Worm (Caenorhabditis elegans) whole organism, L4 larva: ENCODE results near the gene F11G11.13.

Source experiments
- D1046.2 ChIP-seq: fragments of 200-800 bp; sonication (Bioruptor generic); IDR thresholded peaks from 2 replicates; pipeline ENCODE4 v1.3.6; 2022; ENCODE audit warnings: missing genetic modification characterization, missing compliant biosample characterization
- F10B5.3 ChIP-seq: sonication (generic microtip); optimal IDR thresholded peaks from 2 replicates; lab custom pipeline; 2016; ENCODE audit warnings: mild to moderate bottlenecking, missing genetic modification characterization, missing compliant biosample characterization
- F44E2.7 ChIP-seq: fragments of 200-800 bp; sonication (Bioruptor generic); IDR thresholded peaks from 2 replicates; pipeline ENCODE4 v2.1.2; 2022; ENCODE audit warnings: missing genetic modification characterization, missing compliant biosample characterization
- F49E8.2 ChIP-seq: sonication (generic microtip); optimal IDR thresholded peaks from 2 replicates; lab custom pipeline; 2016; ENCODE audit warnings: missing compliant biosample characterization, mild to moderate bottlenecking, missing genetic modification characterization, borderline replicate concordance
- Y105C5A.15 ChIP-seq: fragments of 200-800 bp; sonication (Bioruptor generic); IDR thresholded peaks from 2 replicates; pipeline ENCODE4 v1.3.6; 2022; ENCODE audit warnings: missing genetic modification characterization, missing compliant biosample characterization
- Y48G9A.11 ChIP-seq: fragments of 200-800 bp; sonication (Bioruptor generic); IDR thresholded peaks from 2 replicates; pipeline ENCODE4 v1.3.6; 2022; ENCODE audit warnings: missing genetic modification reagents, missing genetic modification characterization, missing compliant biosample characterization
- ZK337.2 ChIP-seq: fragments of 200-800 bp; sonication (Bioruptor generic); IDR thresholded peaks from 2 replicates; pipeline ENCODE4 v1.3.6; 2022; ENCODE audit warnings: missing genetic modification reagents, missing genetic modification characterization, missing compliant biosample characterization
- ZK546.5 ChIP-seq, 2 experiments: sonication (generic microtip); optimal IDR thresholded peaks; 2 replicates each; lab custom pipeline; 2017; ENCODE audit warnings: missing biosample characterization in 2 of 2, missing genetic modification characterization in 2 of 2
- aly-2 ChIP-seq: sonication (generic microtip); optimal IDR thresholded peaks from 2 replicates; lab custom pipeline; 2018; ENCODE audit warnings: missing biosample characterization, missing genetic modification characterization
- ama-1 ChIP-seq: fragments of 150-350 bp; optimal IDR thresholded peaks from 2 replicates; lab custom pipeline; 2014; ENCODE audit warnings: inconsistent platforms, mixed read lengths
- ceh-28 ChIP-seq: fragments of 150-350 bp; optimal IDR thresholded peaks from 2 replicates; lab custom pipeline; 2014; ENCODE audit warnings: missing biosample characterization, missing genetic modification reagents, missing genetic modification characterization
- ceh-32 ChIP-seq: sonication (generic microtip); optimal IDR thresholded peaks from 2 replicates; lab custom pipeline; 2016; ENCODE audit warnings: mild to moderate bottlenecking, missing genetic modification characterization, missing compliant biosample characterization; ENCODE audit not compliant: poor library complexity
- ceh-44 ChIP-seq: fragments of 200-800 bp; sonication (Bioruptor generic); IDR thresholded peaks from 2 replicates; pipeline ENCODE4 v1.3.6; 2022; ENCODE audit warnings: missing genetic modification reagents, missing genetic modification characterization, missing compliant biosample characterization
- cey-2 ChIP-seq: sonication (generic microtip); optimal IDR thresholded peaks from 3 replicates; lab custom pipeline; 2017; ENCODE audit warnings: missing genetic modification characterization, mild to moderate bottlenecking, missing compliant biosample characterization, antibody characterized with exemption, borderline replicate concordance; ENCODE audit not compliant: insufficient read depth
- daf-16 ChIP-seq, 3 experiments: sonication (generic microtip); optimal IDR thresholded peaks; 2 replicates each; lab custom pipeline; 2016 to 2017; ENCODE audit warnings: missing genetic modification characterization in 3 of 3, missing genetic modification reagents in 3 of 3, mild to moderate bottlenecking in 2 of 3, missing compliant biosample characterization in 2 of 3, missing biosample characterization in 1 of 3, moderate library complexity in 1 of 3
- dmd-6 ChIP-seq: fragments of 200-800 bp; sonication (Bioruptor generic); IDR thresholded peaks from 2 replicates; pipeline ENCODE4 v1.3.6; 2022; ENCODE audit warnings: missing genetic modification reagents, missing genetic modification characterization, missing compliant biosample characterization
- dmd-9 ChIP-seq: fragments of 200-800 bp; sonication (Bioruptor generic); IDR thresholded peaks from 2 replicates; pipeline ENCODE4 v1.3.6; 2022; ENCODE audit warnings: missing genetic modification reagents, missing genetic modification characterization, missing compliant biosample characterization
- dpl-1 ChIP-seq: fragments of 150-350 bp; optimal IDR thresholded peaks from 2 replicates; lab custom pipeline; 2014; ENCODE audit warnings: missing biosample characterization, missing genetic modification reagents, missing genetic modification characterization
- dve-1 ChIP-seq: sonication (generic microtip); optimal IDR thresholded peaks from 2 replicates; lab custom pipeline; 2017; ENCODE audit warnings: antibody characterized with exemption, mild to moderate bottlenecking, missing genetic modification characterization, missing compliant biosample characterization; ENCODE audit not compliant: insufficient read depth
- fkh-10 ChIP-seq: fragments of 150-350 bp; optimal IDR thresholded peaks from 2 replicates; lab custom pipeline; 2014; ENCODE audit warnings: missing biosample characterization, missing genetic modification reagents, missing genetic modification characterization
- gei-8 ChIP-seq: fragments of 200-800 bp; sonication (Bioruptor generic); optimal IDR thresholded peaks from 2 replicates; lab custom pipeline; 2018; ENCODE audit warnings: mild to moderate bottlenecking, missing genetic modification characterization, missing compliant biosample characterization
- hlh-11 ChIP-seq: fragments of 200-800 bp; sonication (Bioruptor generic); optimal IDR thresholded peaks from 2 replicates; lab custom pipeline; 2018; ENCODE audit warnings: mild to moderate bottlenecking, missing genetic modification characterization, missing compliant biosample characterization
- hlh-30 ChIP-seq: sonication (generic microtip); optimal IDR thresholded peaks from 2 replicates; lab custom pipeline; 2017; ENCODE audit warnings: antibody characterized with exemption, mild to moderate bottlenecking, missing genetic modification characterization, missing compliant biosample characterization; ENCODE audit not compliant: insufficient read depth
- hmg-1.1 ChIP-seq: fragments of 200-800 bp; sonication (Bioruptor generic); IDR thresholded peaks from 2 replicates; pipeline ENCODE4 v1.3.6; 2022; ENCODE audit warnings: missing genetic modification reagents, missing genetic modification characterization, missing compliant biosample characterization
- lin-1 ChIP-seq: fragments of 200-800 bp; sonication (Bioruptor generic); IDR thresholded peaks from 2 replicates; pipeline ENCODE4 v1.3.6; 2022; ENCODE audit warnings: missing genetic modification reagents, missing genetic modification characterization, missing compliant biosample characterization
- lin-13 ChIP-seq: fragments of 150-350 bp; optimal IDR thresholded peaks from 2 replicates; lab custom pipeline; 2014; ENCODE audit warnings: missing biosample characterization, missing genetic modification reagents, missing genetic modification characterization
- lin-15B ChIP-seq: fragments of 150-350 bp; sonication (generic microtip); optimal IDR thresholded peaks from 3 replicates; lab custom pipeline; 2014; ENCODE audit warnings: missing biosample characterization, missing genetic modification characterization
- lin-29 ChIP-seq: fragments of 200-800 bp; sonication (Bioruptor generic); IDR thresholded peaks from 2 replicates; pipeline ENCODE4 v1.3.6; 2022; ENCODE audit warnings: missing genetic modification reagents, missing genetic modification characterization, missing compliant biosample characterization
- lin-39 ChIP-seq: fragments of 150-350 bp; optimal IDR thresholded peaks from 2 replicates; lab custom pipeline; 2014; ENCODE audit warnings: missing biosample characterization, missing genetic modification reagents, missing genetic modification characterization
- lir-3 ChIP-seq: sonication (generic microtip); optimal IDR thresholded peaks from 2 replicates; lab custom pipeline; 2016; ENCODE audit warnings: mild to moderate bottlenecking, missing genetic modification characterization, missing compliant biosample characterization
- lsy-2 ChIP-seq, 2 experiments: fragments of 150-350 bp in 1 of 2; sonication (generic microtip) in 1 of 2; optimal IDR thresholded peaks; 2 replicates each; lab custom pipeline; 2014 to 2017; ENCODE audit warnings: missing biosample characterization in 2 of 2, missing genetic modification characterization in 2 of 2
- mdl-1 ChIP-seq, 2 experiments: fragments of 150-350 bp in 1 of 2; sonication (generic microtip) in 1 of 2; optimal IDR thresholded peaks; 2 replicates each; lab custom pipeline; 2014 to 2017; ENCODE audit warnings: missing biosample characterization in 2 of 2, missing genetic modification characterization in 2 of 2
- mes-2 ChIP-seq: sonication (generic microtip); optimal IDR thresholded peaks from 2 replicates; lab custom pipeline; 2016; ENCODE audit warnings: missing genotype, mild to moderate bottlenecking, missing genetic modification characterization, missing compliant biosample characterization; ENCODE audit not compliant: poor library complexity, severe bottlenecking
- mxl-2 ChIP-seq: fragments of 200-800 bp; sonication (Bioruptor generic); conservative IDR thresholded peaks from 2 replicates; pipeline ENCODE4 v1.3.6; 2022; ENCODE audit warnings: missing genetic modification reagents, missing genetic modification characterization, missing compliant biosample characterization
- mxl-3 ChIP-seq: fragments of 200-800 bp; sonication (Bioruptor generic); optimal IDR thresholded peaks from 2 replicates; lab custom pipeline; 2018; ENCODE audit warnings: mild to moderate bottlenecking, missing genetic modification characterization, missing compliant biosample characterization
- nhr-28 ChIP-seq: fragments of 150-350 bp; optimal IDR thresholded peaks from 2 replicates; lab custom pipeline; 2014; ENCODE audit warnings: missing biosample characterization, missing genetic modification characterization
- nhr-48 ChIP-seq: sonication (generic microtip); optimal IDR thresholded peaks from 2 replicates; lab custom pipeline; 2016; ENCODE audit warnings: mild to moderate bottlenecking, missing genetic modification characterization, missing compliant biosample characterization
- nhr-6 ChIP-seq: fragments of 150-350 bp; optimal IDR thresholded peaks from 2 replicates; lab custom pipeline; 2014; ENCODE audit warnings: missing biosample characterization, missing genetic modification characterization
- nhr-77 ChIP-seq: fragments of 150-350 bp; optimal IDR thresholded peaks from 2 replicates; lab custom pipeline; 2014; ENCODE audit warnings: missing biosample characterization, missing genetic modification characterization
- pha-4 ChIP-seq, 2 experiments: fragments of 150-350 bp in 1 of 2; fragments of 200-800 bp in 1 of 2; sonication (Bioruptor generic) in 1 of 2; IDR thresholded peaks in 1 of 2; optimal IDR thresholded peaks in 1 of 2; 2 replicates each; pipeline versions ENCODE4 v1.3.6 to Lab custom; 2014 to 2022; ENCODE audit warnings: missing genetic modification characterization in 2 of 2, missing genetic modification reagents in 2 of 2, missing biosample characterization in 1 of 2, missing compliant biosample characterization in 1 of 2
- pqm-1 ChIP-seq: sonication (generic microtip); optimal IDR thresholded peaks from 2 replicates; lab custom pipeline; 2017; ENCODE audit warnings: missing biosample characterization, missing genetic modification characterization
- rbr-2 ChIP-seq: sonication (generic microtip); optimal IDR thresholded peaks from 2 replicates; lab custom pipeline; 2016; ENCODE audit warnings: missing genotype, missing genetic modification characterization, missing compliant biosample characterization
- saeg-2 ChIP-seq: fragments of 200-800 bp; sonication (Bioruptor generic); IDR thresholded peaks from 2 replicates; pipeline ENCODE4 v1.3.6; 2022; ENCODE audit warnings: missing genetic modification reagents, missing genetic modification characterization, missing compliant biosample characterization
- set-16 ChIP-seq: fragments of 200-800 bp; sonication (Bioruptor generic); IDR thresholded peaks from 2 replicates; pipeline ENCODE4 v1.3.6; 2022; ENCODE audit warnings: missing genetic modification reagents, missing genetic modification characterization, missing compliant biosample characterization
- spr-3 ChIP-seq: fragments of 200-800 bp; sonication (Bioruptor generic); optimal IDR thresholded peaks from 2 replicates; lab custom pipeline; 2018; ENCODE audit warnings: mild to moderate bottlenecking, missing genetic modification characterization, missing compliant biosample characterization
- unc-130 ChIP-seq: sonication (generic microtip); optimal IDR thresholded peaks from 2 replicates; lab custom pipeline; 2016; ENCODE audit warnings: missing genetic modification reagents, missing genetic modification characterization, missing compliant biosample characterization
- unc-62 ChIP-seq, 3 experiments: fragments of 150-350 bp in 1 of 3; sonication (generic microtip); optimal IDR thresholded peaks in 2 of 3; peaks in 1 of 3; 1 replicate in 1 of 3; 2 replicates in 2 of 3; lab custom pipeline; 2014 to 2017; ENCODE audit warnings: missing biosample characterization in 3 of 3, missing genetic modification characterization in 3 of 3, missing genetic modification reagents in 3 of 3, missing genotype in 1 of 3

F11G11.13 gene

ce11 chrII:4857086-4857485 is 18.9 kb downstream of the F11G11.13 start:
- TF ChIP-seq spr-3 (GFP tag; lab: Kevin White, UChicago) (no peak), aly-2 (tag; lab: Kevin White, UChicago) (no peak), F44E2.7 (no peak), lir-3 (tag; lab: Kevin White, UChicago) (no peak), nhr-77 (tag; lab: Kevin White, UChicago) (peak; percentile 23), daf-16 (GFP tag; optimal IDR thresholded peaks at IDR 0.05; lab: Kevin White, UChicago) (no peak), daf-16 (tag; optimal IDR thresholded peaks at IDR 0.05; lab: Kevin White, UChicago) (peak; percentile 81), pha-4 (GFP tag; IDR thresholded peaks at IDR 0.05; lab: Robert Waterston, UW) (no peak), pha-4 (tag; optimal IDR thresholded peaks at IDR 0.05; lab: Kevin White, UChicago) (peak; percentile 47), mes-2 (peak; percentile 48), saeg-2 (no peak), mxl-3 (peak; percentile 61), dpl-1 (GFP tag; lab: Kevin White, UChicago) (no peak), dmd-6 (GFP tag; lab: Robert Waterston, UW) (peak; percentile 52; the same call in 1 of the 2 replicates), mdl-1 (tag; optimal IDR thresholded peaks at IDR 0.05; lab: Kevin White, UChicago) (peak in 1 of 2 experiments; percentile 1), pqm-1 (peak; percentile 83), set-16 (GFP tag; lab: Robert Waterston, UW) (no peak), cey-2 (no peak), nhr-48 (no peak), unc-130 (GFP tag; lab: Kevin White, UChicago) (no peak), unc-62 (GFP tag; optimal IDR thresholded peaks at IDR 0.05 in 1 of 2; lab: Kevin White, UChicago) (peak in 1 of 2 experiments; percentile 20), unc-62 (tag; optimal IDR thresholded peaks at IDR 0.05; lab: Kevin White, UChicago) (no peak), dmd-9 (GFP tag; lab: Robert Waterston, UW) (no peak), lin-13 (no peak), F10B5.3 (tag; lab: Kevin White, UChicago) (no peak), fkh-10 (GFP tag; lab: Kevin White, UChicago) (no peak), lsy-2 (tag; optimal IDR thresholded peaks at IDR 0.05; lab: Kevin White, UChicago) (peak in 1 of 2 experiments; percentile 27), Y105C5A.15 (GFP tag; lab: Robert Waterston, UW) (no peak), ZK337.2 (GFP tag; lab: Robert Waterston, UW) (no peak), hlh-30 (tag; lab: Kevin White, UChicago) (peak; percentile 36), hmg-1.1 (GFP tag; lab: Robert Waterston, UW) (no peak), Y48G9A.11 (GFP tag; lab: Robert Waterston, UW) (no peak), ceh-44 (GFP tag; lab: Robert Waterston, UW) (no peak), lin-1 (no peak), mxl-2 (GFP tag; lab: Robert Waterston, UW) (no peak), D1046.2 (GFP tag; lab: Robert Waterston, UW) (no peak), hlh-11 (tag; lab: Kevin White, UChicago) (peak; percentile 67), lin-29 (GFP tag; lab: Robert Waterston, UW) (no peak), gei-8 (GFP tag; lab: Kevin White, UChicago) (no peak), ceh-28 (tag; lab: Kevin White, UChicago) (peak; percentile 5), ZK546.5 (tag; optimal IDR thresholded peaks at IDR 0.05; lab: Kevin White, UChicago) (no peak), rbr-2 (tag; lab: Kevin White, UChicago) (no peak), ama-1 (lab: Kevin White, UChicago) (no peak), nhr-28 (tag; lab: Kevin White, UChicago) (peak; percentile 78), lin-39 (tag; lab: Kevin White, UChicago) (no peak), dve-1 (peak; percentile 48), lin-15B (tag; lab: Kevin White, UChicago) (no peak), nhr-6 (no peak), ceh-32 (tag; lab: Kevin White, UChicago) (no peak), F49E8.2 (tag; lab: Kevin White, UChicago) (no peak)
